Worm (Caenorhabditis elegans): ENCODE results near the gene srg-46.

srg-46 gene

ce11 chrV:13352415-13352814 is 11.1 kb upstream of the srg-46 start:
- no peak for TF ChIP-seq ceh-28 (tag; optimal IDR thresholded peaks at IDR 0.05)
- peak in 1 of 2 experiments; percentile 67 for TF ChIP-seq unc-62 (GFP tag; optimal IDR thresholded peaks at IDR 0.05 in 1 of 2)
- no peak for TF ChIP-seq unc-62 (tag; optimal IDR thresholded peaks at IDR 0.05)
- no peak for TF ChIP-seq skn-1 (tag; optimal IDR thresholded peaks at IDR 0.05)
- TF ChIP-seq sdz-12 (GFP tag; optimal IDR thresholded peaks at IDR 0.05): no peak
- TF ChIP-seq lsy-2 (tag; optimal IDR thresholded peaks at IDR 0.05): peak in 1 of 2 experiments; percentile 19
- no peak for TF ChIP-seq tra-1 (GFP tag; IDR thresholded peaks at IDR 0.05)
- no peak for TF ChIP-seq ztf-7 (tag; optimal IDR thresholded peaks at IDR 0.05)
- TF ChIP-seq ZK546.5 (tag; optimal IDR thresholded peaks at IDR 0.05): no peak
- TF ChIP-seq F44E2.7 (GFP tag; IDR thresholded peaks at IDR 0.05): no peak
- no peak for TF ChIP-seq snpc-4 (tag; optimal IDR thresholded peaks at IDR 0.05)
- TF ChIP-seq jun-1 (tag; optimal IDR thresholded peaks at IDR 0.05): no peak
- TF ChIP-seq D1046.2 (GFP tag; IDR thresholded peaks at IDR 0.05): no peak
- TF ChIP-seq hmg-1.1 (GFP tag; IDR thresholded peaks at IDR 0.05): no peak

- peak in 1 of 2 experiments; percentile 82 for TF ChIP-seq unc-62 (GFP tag; optimal IDR thresholded peaks at IDR 0.05 in 1 of 2)
- TF ChIP-seq unc-62 (tag; optimal IDR thresholded peaks at IDR 0.05): no peak
- TF ChIP-seq jun-1 (tag; optimal IDR thresholded peaks at IDR 0.05): no peak
Measured at ce11 chrV:13356210-13356609, 7.3 kb upstream of the srg-46 start.

- no peak for TF ChIP-seq hlh-11 (tag; optimal IDR thresholded peaks at IDR 0.05)
- peak; percentile 67 for TF ChIP-seq dmd-6 (GFP tag; IDR thresholded peaks at IDR 0.05)
- peak in 1 of 2 experiments; percentile 11 for TF ChIP-seq lsy-2 (tag; optimal IDR thresholded peaks at IDR 0.05)
- no peak for TF ChIP-seq lin-39 (tag; optimal IDR thresholded peaks at IDR 0.05)
- no peak for TF ChIP-seq set-16 (GFP tag; IDR thresholded peaks at IDR 0.05)
- no peak for TF ChIP-seq mxl-3 (GFP tag; optimal IDR thresholded peaks at IDR 0.05)
- peak; percentile 88 for TF ChIP-seq pqm-1 (tag; optimal IDR thresholded peaks at IDR 0.05)
- no peak for TF ChIP-seq nhr-111 (GFP tag; optimal IDR thresholded peaks at IDR 0.05)
- TF ChIP-seq dpl-1 (GFP tag; optimal IDR thresholded peaks at IDR 0.05): no peak
- TF ChIP-seq nhr-28 (tag; optimal IDR thresholded peaks at IDR 0.05): peak; percentile 42
- no peak for TF ChIP-seq tag-97 (GFP tag; IDR thresholded peaks at IDR 0.05)
- peak; percentile 31 for TF ChIP-seq dve-1 (tag; optimal IDR thresholded peaks at IDR 0.05; ENCODE audit: insufficient read depth)
- peak; percentile 18 for TF ChIP-seq aha-1 (tag)
- peak; percentile 81 for TF ChIP-seq ztf-7 (tag; optimal IDR thresholded peaks at IDR 0.05)
- no peak for TF ChIP-seq ceh-32 (tag; optimal IDR thresholded peaks at IDR 0.05; ENCODE audit: poor library complexity)
Measured at ce11 chrV:13357652-13358281, 5.7 kb upstream of the srg-46 start, which contains the start of gene F32H5.1. F32H5.1 (minus strand) TSS chrV:13358037.

- TF ChIP-seq zfp-2 (tag; optimal IDR thresholded peaks at IDR 0.05): no peak
- peak in 1 of 2 experiments; percentile 97 for TF ChIP-seq unc-62 (GFP tag; optimal IDR thresholded peaks at IDR 0.05 in 1 of 2)
- TF ChIP-seq unc-62 (tag; optimal IDR thresholded peaks at IDR 0.05): no peak
- TF ChIP-seq ces-1 (GFP tag; optimal IDR thresholded peaks at IDR 0.05): no peak
- TF ChIP-seq lsy-2 (tag; optimal IDR thresholded peaks at IDR 0.05): peak in 1 of 2 experiments; percentile 37
- peak; percentile 35 for TF ChIP-seq mxl-3 (GFP tag; optimal IDR thresholded peaks at IDR 0.05)
- TF ChIP-seq fos-1 (tag; optimal IDR thresholded peaks at IDR 0.05): no peak
- peak; percentile 0 for TF ChIP-seq nhr-25 (tag; optimal IDR thresholded peaks at IDR 0.05; ENCODE audit: borderline replicate concordance, insufficient read depth)
- TF ChIP-seq mdl-1 (tag; optimal IDR thresholded peaks at IDR 0.05): peak in 1 of 2 experiments; percentile 44
- no peak for TF ChIP-seq hmg-1.1 (GFP tag; IDR thresholded peaks at IDR 0.05)
- no peak for TF ChIP-seq F37D6.2 (tag; optimal IDR thresholded peaks at IDR 0.05)
- peak; percentile 63 for TF ChIP-seq nhr-28 (tag; optimal IDR thresholded peaks at IDR 0.05)
Measured at ce11 chrV:13358823-13359592, 4.5 kb upstream of the srg-46 start, which contains the start of gene F32H5.3. F32H5.3 (plus strand) TSS chrV:13359335.
